Worm (Caenorhabditis elegans) whole organism, midembryonic: ENCODE results near the gene slc-25A18.1.

Source experiments
- T22C8.4 ChIP-seq: fragments of 200-800 bp; sonication (Bioruptor generic); IDR thresholded peaks from 2 replicates; pipeline ENCODE4 v1.3.6; 2022; ENCODE audit warnings: missing genetic modification characterization, missing compliant biosample characterization
- flt-1 ChIP-seq: fragments of 200-800 bp; sonication (Bioruptor generic); IDR thresholded peaks from 2 replicates; pipeline ENCODE4 v1.3.6; 2022; ENCODE audit warnings: missing genetic modification characterization, missing compliant biosample characterization
- med-1 ChIP-seq: sonication (generic microtip); optimal IDR thresholded peaks from 2 replicates; lab custom pipeline; 2017; ENCODE audit warnings: missing genetic modification characterization, mild to moderate bottlenecking, missing compliant biosample characterization, antibody characterized with exemption, missing genetic modification reagents; ENCODE audit not compliant: insufficient read depth
- ztf-29 ChIP-seq: fragments of 200-800 bp; sonication (Bioruptor generic); IDR thresholded peaks from 2 replicates; pipeline ENCODE4 v1.3.6; 2022; ENCODE audit warnings: missing genetic modification reagents, missing genetic modification characterization, missing compliant biosample characterization

DNA sequence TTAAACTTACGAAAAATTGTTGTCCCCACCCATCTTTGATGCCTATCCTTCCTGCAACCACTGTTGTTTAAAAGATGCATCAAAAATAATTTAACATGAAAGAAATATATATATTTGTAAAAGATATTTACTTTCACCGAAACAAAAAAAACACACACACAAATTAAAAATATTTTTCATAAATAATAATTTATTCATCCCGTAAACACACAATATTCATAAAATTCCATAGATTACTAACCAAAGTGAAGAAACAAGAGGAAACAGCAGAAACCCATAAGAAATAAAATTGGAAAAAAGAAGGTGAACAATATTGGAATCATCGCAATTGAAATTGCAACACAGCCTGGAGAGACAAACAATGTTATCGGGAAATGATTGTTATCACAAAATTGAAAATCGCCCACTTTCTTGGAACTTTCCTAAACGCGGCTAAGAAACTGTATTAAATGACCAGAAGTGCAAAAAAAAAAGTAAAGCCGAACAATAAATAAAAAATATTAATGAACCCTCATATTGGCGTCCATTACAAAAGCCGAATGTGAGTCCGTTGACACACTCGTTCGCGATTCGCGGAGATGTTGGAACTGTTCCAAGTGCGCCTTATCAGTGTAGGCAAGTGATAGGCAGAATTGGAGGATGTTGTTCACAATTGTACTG lies at the start of gene slc-25A18.1:
- TF ChIP-seq ztf-29 (GFP tag; lab: Robert Waterston, UW) (no peak), med-1 (no peak), flt-1 (GFP tag; lab: Robert Waterston, UW) (no peak), T22C8.4 (no peak)
